Fruit fly (Drosophila melanogaster) whole organism, embryonic: ENCODE results near the gene Mnn1.

ENCODE experiments used
- Asciz ChIP-seq: fragments of 200-800 bp; sonication (Bioruptor generic); optimal IDR thresholded peaks from 2 replicates; lab custom pipeline; 2017; ENCODE audit warnings: missing biosample characterization, mild to moderate bottlenecking, missing genetic modification characterization, missing genetic modification reagents
- B-H2 ChIP-seq: fragments of 200-800 bp; sonication (Bioruptor generic); optimal IDR thresholded peaks from 2 replicates; lab custom pipeline; 2018; ENCODE audit warnings: missing biosample characterization, mild to moderate bottlenecking, missing genetic modification characterization
- Bgb ChIP-seq: fragments of 200-800 bp; sonication (Bioruptor generic); IDR thresholded peaks from 2 replicates; pipeline ENCODE4 v1.3.6; 2022; ENCODE audit warnings: missing biosample characterization, missing genetic modification characterization; ENCODE audit not compliant: partially characterized antibody
- Blimp-1 ChIP-seq: fragments of 200-800 bp; sonication (Bioruptor generic); optimal IDR thresholded peaks from 3 replicates; lab custom pipeline; 2018; ENCODE audit warnings: missing biosample characterization, missing genetic modification characterization, mild to moderate bottlenecking, moderate library complexity, missing genetic modification reagents
- CG10274 ChIP-seq: fragments of 200-800 bp; sonication (Bioruptor generic); optimal IDR thresholded peaks from 3 replicates; lab custom pipeline; 2017; ENCODE audit warnings: missing biosample characterization, mild to moderate bottlenecking, missing genetic modification characterization
- CG10543 ChIP-seq: fragments of 200-800 bp; sonication (Bioruptor generic); optimal IDR thresholded peaks from 3 replicates; lab custom pipeline; 2017; ENCODE audit warnings: missing biosample characterization, mild to moderate bottlenecking, missing genetic modification characterization, moderate library complexity
- CG11093 ChIP-seq: fragments of 200-800 bp; sonication (Bioruptor generic); IDR thresholded peaks from 3 replicates; pipeline ENCODE4 v1.3.6; 2022; ENCODE audit warnings: missing biosample characterization, missing genetic modification characterization
- CG12155 ChIP-seq: fragments of 200-800 bp; sonication (Bioruptor generic); optimal IDR thresholded peaks from 3 replicates; lab custom pipeline; 2016; ENCODE audit warnings: missing biosample characterization, missing genetic modification characterization
- CG12769 ChIP-seq: fragments of 200-800 bp; sonication (Bioruptor generic); optimal IDR thresholded peaks from 2 replicates; lab custom pipeline; 2019; ENCODE audit warnings: missing biosample characterization, mild to moderate bottlenecking, missing genetic modification characterization, moderate library complexity
- CG13287 ChIP-seq: fragments of 200-800 bp; sonication (Bioruptor generic); IDR thresholded peaks from 2 replicates; pipeline ENCODE4 v1.3.6; 2022; ENCODE audit warnings: missing biosample characterization, missing genetic modification characterization; ENCODE audit not compliant: partially characterized antibody
- CG15269 ChIP-seq: fragments of 200-800 bp; sonication (Bioruptor generic); optimal IDR thresholded peaks from 2 replicates; lab custom pipeline; 2018; ENCODE audit warnings: missing biosample characterization, mild to moderate bottlenecking, missing genetic modification characterization, moderate library complexity
- CG32767 ChIP-seq: fragments of 200-800 bp; sonication (Bioruptor generic); IDR thresholded peaks from 2 replicates; pipeline ENCODE4 v1.3.6; 2022; ENCODE audit warnings: missing biosample characterization, missing genetic modification characterization
- CG32772 ChIP-seq: fragments of 200-800 bp; sonication (Bioruptor generic); IDR thresholded peaks from 2 replicates; pipeline ENCODE4 v1.3.6; 2022; ENCODE audit warnings: missing biosample characterization, missing genetic modification characterization
- CG34224 ChIP-seq: fragments of 200-800 bp; sonication (Bioruptor generic); IDR thresholded peaks from 3 replicates; pipeline ENCODE4 v1.3.6; 2022; ENCODE audit warnings: missing biosample characterization, missing genetic modification characterization; ENCODE audit not compliant: partially characterized antibody
- CG34422 ChIP-seq: fragments of 200-800 bp; sonication (Bioruptor generic); IDR thresholded peaks from 3 replicates; pipeline ENCODE4 v1.3.6; 2022; ENCODE audit warnings: missing biosample characterization, missing genetic modification characterization
- CG3838 ChIP-seq: fragments of 200-800 bp; sonication (Bioruptor generic); optimal IDR thresholded peaks from 3 replicates; lab custom pipeline; 2016; ENCODE audit warnings: missing biosample characterization, missing genetic modification characterization
- CG5953 ChIP-seq: fragments of 200-800 bp; sonication (Bioruptor generic); IDR thresholded peaks from 2 replicates; pipeline ENCODE4 v1.3.6; 2022; ENCODE audit warnings: missing biosample characterization, missing genetic modification characterization
- CG6854 ChIP-seq: fragments of 200-800 bp; sonication (Bioruptor generic); optimal IDR thresholded peaks from 3 replicates; lab custom pipeline; 2017; ENCODE audit warnings: missing biosample characterization, mild to moderate bottlenecking, missing genetic modification characterization
- D ChIP-seq, 2 experiments: fragments of 200-800 bp in 1 of 2; fragments of >200 bp in 1 of 2; sonication (Bioruptor generic) in 1 of 2; optimal IDR thresholded peaks; 2 replicates in 1 of 2; 3 replicates in 1 of 2; lab custom pipeline; 2017; ENCODE audit warnings: mild to moderate bottlenecking in 1 of 2, missing biosample characterization in 1 of 2, missing genetic modification characterization in 1 of 2, missing genetic modification reagents in 1 of 2
- Dbx ChIP-seq: fragments of 200-800 bp; sonication (Bioruptor generic); IDR thresholded peaks from 3 replicates; pipeline ENCODE4 v1.3.6; 2022; ENCODE audit warnings: missing biosample characterization, missing genetic modification characterization
- Deaf1 ChIP-seq: fragments of 200-800 bp; optimal IDR thresholded peaks from 3 replicates; lab custom pipeline; 2019; ENCODE audit warnings: missing biosample characterization, mild to moderate bottlenecking, missing genetic modification characterization, moderate library complexity
- Dll ChIP-seq: fragments of 200-800 bp; sonication (Bioruptor generic); IDR thresholded peaks from 4 replicates; pipeline ENCODE4 v1.3.6; 2022; ENCODE audit warnings: missing biosample characterization, missing genetic modification characterization; ENCODE audit not compliant: partially characterized antibody
- Drgx ChIP-seq: fragments of 200-800 bp; sonication (Bioruptor generic); IDR thresholded peaks from 2 replicates; pipeline ENCODE4 v1.3.6; 2022; ENCODE audit warnings: missing biosample characterization, missing genetic modification characterization
- Elba2 ChIP-seq: fragments of 200-800 bp; sonication (Bioruptor generic); optimal IDR thresholded peaks from 3 replicates; lab custom pipeline; 2016; ENCODE audit warnings: missing biosample characterization, missing genetic modification characterization
- Hey ChIP-seq: fragments of 200-800 bp; sonication (Bioruptor generic); optimal IDR thresholded peaks from 3 replicates; lab custom pipeline; 2018; ENCODE audit warnings: missing biosample characterization, mild to moderate bottlenecking, missing genetic modification characterization
- HmgZ ChIP-seq: fragments of 200-800 bp; sonication (Bioruptor generic); optimal IDR thresholded peaks from 2 replicates; lab custom pipeline; 2018; ENCODE audit warnings: missing biosample characterization, mild to moderate bottlenecking, missing genetic modification characterization
- Jarid2 ChIP-seq: fragments of 200-800 bp; sonication (Bioruptor generic); optimal IDR thresholded peaks from 3 replicates; lab custom pipeline; 2017; ENCODE audit warnings: mild to moderate bottlenecking, missing biosample characterization, missing genetic modification reagents, missing genetic modification characterization
- Taf1 ChIP-seq: fragments of 200-800 bp; sonication (Bioruptor generic); IDR thresholded peaks from 2 replicates; pipeline ENCODE4 v1.3.6; 2022; ENCODE audit warnings: missing biosample characterization, missing genetic modification characterization
- Trl ChIP-seq, 3 experiments: fragments of >200 bp in 2 of 3; fragments of 200-800 bp in 1 of 3; sonication (Bioruptor generic) in 1 of 3; optimal IDR thresholded peaks; 2 replicates in 1 of 3; 3 replicates in 2 of 3; lab custom pipeline; 2016 to 2017; ENCODE audit warnings: missing biosample characterization in 1 of 3, missing genetic modification characterization in 1 of 3
- YL-1 ChIP-seq: fragments of 200-800 bp; sonication (Bioruptor generic); optimal IDR thresholded peaks from 3 replicates; lab custom pipeline; 2017; ENCODE audit warnings: missing biosample characterization, mild to moderate bottlenecking, missing genetic modification characterization
- corto ChIP-seq: fragments of 200-800 bp; sonication (Bioruptor generic); optimal IDR thresholded peaks from 2 replicates; lab custom pipeline; 2016; ENCODE audit warnings: missing biosample characterization, mild to moderate bottlenecking, missing genetic modification characterization, moderate library complexity
- emc ChIP-seq: fragments of 200-800 bp; sonication (Bioruptor generic); optimal IDR thresholded peaks from 2 replicates; lab custom pipeline; 2016; ENCODE audit warnings: missing biosample characterization, missing genetic modification characterization
- gfzf ChIP-seq: fragments of 200-800 bp; sonication (Bioruptor generic); optimal IDR thresholded peaks from 2 replicates; lab custom pipeline; 2016; ENCODE audit warnings: missing biosample characterization, mild to moderate bottlenecking, missing genetic modification characterization, moderate library complexity
- hb ChIP-seq: fragments of 200-800 bp; sonication (Bioruptor generic); IDR thresholded peaks from 3 replicates; pipeline ENCODE4 v1.3.6; 2022; ENCODE audit warnings: missing biosample characterization, missing genetic modification characterization; ENCODE audit not compliant: partially characterized antibody
- hbn ChIP-seq: fragments of 200-800 bp; sonication (Bioruptor generic); IDR thresholded peaks from 2 replicates; pipeline ENCODE4 v1.3.6; 2022; ENCODE audit warnings: missing biosample characterization, missing genetic modification characterization; ENCODE audit not compliant: partially characterized antibody
- hth ChIP-seq: fragments of >200 bp; optimal IDR thresholded peaks from 2 replicates; lab custom pipeline; 2017; ENCODE audit warnings: inconsistent platforms
- ind ChIP-seq: fragments of 200-800 bp; sonication (Bioruptor generic); optimal IDR thresholded peaks from 3 replicates; lab custom pipeline; 2016; ENCODE audit warnings: missing biosample characterization, missing genetic modification characterization
- kni ChIP-seq: fragments of 200-800 bp; sonication (Bioruptor generic); optimal IDR thresholded peaks from 3 replicates; lab custom pipeline; 2017; ENCODE audit warnings: mild to moderate bottlenecking, missing biosample characterization, missing genetic modification reagents, missing genetic modification characterization
- nom ChIP-seq: fragments of 200-800 bp; sonication (Bioruptor generic); optimal IDR thresholded peaks from 2 replicates; lab custom pipeline; 2017; ENCODE audit warnings: missing biosample characterization, missing genetic modification characterization, mild to moderate bottlenecking, moderate library complexity, missing genetic modification reagents
- pros ChIP-seq: fragments of 200-800 bp; sonication (Bioruptor generic); optimal IDR thresholded peaks from 3 replicates; lab custom pipeline; 2019; ENCODE audit warnings: missing biosample characterization, mild to moderate bottlenecking, missing genetic modification characterization, moderate library complexity
- pum ChIP-seq: fragments of 200-800 bp; sonication (Bioruptor generic); optimal IDR thresholded peaks from 2 replicates; lab custom pipeline; 2016; ENCODE audit warnings: missing biosample characterization, missing genetic modification characterization
- row ChIP-seq: fragments of 200-800 bp; sonication (Bioruptor generic); IDR thresholded peaks from 3 replicates; pipeline ENCODE4 v1.3.6; 2022; ENCODE audit warnings: missing biosample characterization, missing genetic modification characterization
- sens ChIP-seq: fragments of 200-800 bp; sonication (Bioruptor generic); peaks from one replicate; lab custom pipeline; 2016; ENCODE audit warnings: missing biosample characterization, missing genetic modification characterization
- sqz ChIP-seq: fragments of 200-800 bp; sonication (Bioruptor generic); optimal IDR thresholded peaks from 3 replicates; lab custom pipeline; 2018; ENCODE audit warnings: missing biosample characterization, mild to moderate bottlenecking, missing genetic modification characterization
- z ChIP-seq: fragments of 200-800 bp; sonication (Bioruptor generic); IDR thresholded peaks from 3 replicates; pipeline ENCODE4 v1.3.6; 2022; ENCODE audit warnings: missing biosample characterization, missing genetic modification characterization
- zen2 ChIP-seq: fragments of 200-800 bp; sonication (Bioruptor generic); IDR thresholded peaks from 3 replicates; pipeline ENCODE4 v1.3.6; 2022; ENCODE audit warnings: missing biosample characterization, missing genetic modification characterization; ENCODE audit not compliant: partially characterized antibody
- zf30C ChIP-seq: fragments of 200-800 bp; sonication (Bioruptor generic); optimal IDR thresholded peaks from 3 replicates; lab custom pipeline; 2018; ENCODE audit warnings: missing biosample characterization, mild to moderate bottlenecking, missing genetic modification characterization

Gene Mnn1

DNA sequence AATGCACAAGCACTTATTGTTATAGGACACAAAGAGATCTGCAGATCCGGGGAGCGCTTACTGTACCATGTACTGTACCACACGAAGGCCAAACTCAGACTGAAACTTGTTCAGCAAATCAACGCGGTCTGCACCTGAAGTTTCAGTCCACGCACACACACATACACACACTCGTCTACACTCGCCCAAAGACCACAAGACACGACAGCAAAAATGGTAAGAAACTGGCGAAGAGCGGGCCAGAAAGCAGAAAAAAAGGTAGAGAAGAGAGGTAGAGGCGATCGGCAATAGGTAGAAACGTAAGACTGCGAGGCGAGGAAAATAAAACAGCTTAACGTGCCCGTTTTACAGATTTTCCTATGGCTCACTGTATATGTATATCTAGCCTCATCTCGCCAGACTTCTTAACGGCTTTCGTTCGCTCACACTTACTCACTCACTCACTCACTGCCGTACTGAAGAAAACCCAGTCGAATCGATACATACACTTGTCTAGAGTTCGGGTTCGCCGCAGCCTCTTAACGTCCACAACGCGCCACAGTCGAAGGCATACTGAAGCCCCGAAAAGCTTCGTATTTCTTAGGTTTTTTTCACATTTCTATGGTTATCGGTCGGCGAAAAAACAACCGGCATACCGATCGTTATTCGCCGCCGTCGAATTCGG is 46.2 kb upstream of the Mnn1 start, which contains the start of gene uif:
Gene uif, minus strand, starts transcription at position 553 of the 664 bp plus-strand sequence.
- TF ChIP-seq B-H2 (GFP tag; lab: Kevin White, UChicago) (no peak), CG3838 (no peak), Dbx (GFP tag; lab: Robert Waterston, UW) (no peak), Blimp-1 (peak; percentile 26), Bgb (GFP tag; lab: Robert Waterston, UW) (peak; percentile 26; the same call in 1 of the 2 replicates), row (GFP tag; lab: Robert Waterston, UW) (no peak), nom (peak; percentile 43), zen2 (GFP tag; lab: Robert Waterston, UW) (0 out of 3 replicates have a peak, but pooled peaks have one; percentile 12), hbn (GFP tag; lab: Robert Waterston, UW) (0 out of 2 replicates have a peak, but pooled peaks have one; percentile 21), CG6854 (GFP tag; lab: Kevin White, UChicago) (no peak), Trl (optimal IDR thresholded peaks at IDR 0.05; lab: Kevin White, UChicago) (peak in 1 of 2 experiments; percentile 46), Trl (GFP tag; optimal IDR thresholded peaks at IDR 0.05; lab: Kevin White, UChicago) (no peak), CG32772 (GFP tag; lab: Robert Waterston, UW) (peak; percentile 32; the same call in 1 of the 2 replicates), gfzf (no peak), Asciz (GFP tag; lab: Kevin White, UChicago) (no peak), CG34224 (GFP tag; lab: Robert Waterston, UW) (peak; percentile 37; the same call in 1 of the 3 replicates), emc (no peak), Jarid2 (GFP tag; lab: Kevin White, UChicago) (peak; percentile 77), D (optimal IDR thresholded peaks at IDR 0.05; lab: Kevin White, UChicago) (peak; percentile 77), D (GFP tag; optimal IDR thresholded peaks at IDR 0.05; lab: Kevin White, UChicago) (no peak), YL-1 (GFP tag; lab: Kevin White, UChicago) (no peak), CG34422 (GFP tag; lab: Robert Waterston, UW) (no peak), Deaf1 (tag; lab: Kevin White, UChicago) (peak; percentile 94), HmgZ (tag; lab: Kevin White, UChicago) (no peak), Elba2 (GFP tag; lab: Kevin White, UChicago) (peak; percentile 49), CG13287 (GFP tag; lab: Robert Waterston, UW) (peak; percentile 17; the same call in 1 of the 2 replicates), pros (GFP tag; lab: Kevin White, UChicago) (peak; percentile 95), kni (GFP tag; lab: Kevin White, UChicago) (peak; percentile 95), Hey (tag; lab: Kevin White, UChicago) (no peak), Dll (GFP tag; lab: Robert Waterston, UW) (0 out of 4 replicates have a peak, but pooled peaks have one; percentile 29), CG32767 (GFP tag; lab: Robert Waterston, UW) (peak; percentile 38; the same call in 1 of the 2 replicates), hth (lab: Kevin White, UChicago) (no peak), ind (no peak), zf30C (GFP tag; lab: Kevin White, UChicago) (peak; percentile 26), CG12769 (tag; lab: Kevin White, UChicago) (peak; percentile 91), CG10274 (GFP tag; lab: Kevin White, UChicago) (no peak), Taf1 (GFP tag; lab: Robert Waterston, UW) (no peak), CG11093 (GFP tag; lab: Robert Waterston, UW) (no peak), CG12155 (no peak), CG15269 (no peak), pum (GFP tag; lab: Kevin White, UChicago) (no peak), z (GFP tag; lab: Robert Waterston, UW) (0 out of 3 replicates have a peak, but pooled peaks have one; percentile 16), CG5953 (GFP tag; lab: Robert Waterston, UW) (no peak), corto (no peak), hb (no peak), sens (GFP tag; lab: Kevin White, UChicago) (peak; percentile 4), CG10543 (GFP tag; lab: Kevin White, UChicago) (peak; percentile 57), Drgx (peak; percentile 20; the same call in 1 of the 2 replicates), sqz (GFP tag; lab: Kevin White, UChicago) (peak; percentile 79)
